Worm (Caenorhabditis elegans): ENCODE measurements around the gene srv-8.

Gene srv-8

DNA sequence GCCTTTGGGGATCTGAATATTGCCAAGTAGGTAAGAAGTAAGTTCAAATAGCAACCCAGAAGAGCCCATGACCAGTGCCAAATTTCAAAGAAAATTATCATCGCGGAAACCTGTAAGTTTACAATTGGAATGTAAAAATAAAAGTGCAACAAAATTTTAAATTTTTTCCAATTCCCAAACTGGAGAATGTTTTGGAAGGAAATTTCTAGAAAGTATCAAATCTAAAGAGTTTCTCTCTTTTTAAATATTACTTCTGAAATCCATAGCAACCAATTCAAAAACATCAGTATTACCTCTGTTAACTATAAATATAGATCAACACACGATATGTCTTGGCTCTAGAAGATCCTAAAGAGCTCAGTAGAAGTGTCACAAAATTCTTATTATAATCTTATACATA is 8.1 kb upstream of the srv-8 start, which contains the start of gene srd-19:
Gene srd-19, minus strand, starts transcription at position 101 of the 400 bp plus-strand sequence.
- TF ChIP-seq sdz-38 (tag; optimal IDR thresholded peaks at IDR 0.05): no peak
- no peak for TF ChIP-seq ceh-100 (GFP tag; IDR thresholded peaks at IDR 0.05)
- no peak for TF ChIP-seq lsy-27 (tag; optimal IDR thresholded peaks at IDR 0.05; ENCODE audit: borderline replicate concordance, insufficient read depth)
- TF ChIP-seq rpc-1 (optimal IDR thresholded peaks at IDR 0.05): no peak
- TF ChIP-seq rpc-1 (tag; optimal IDR thresholded peaks at IDR 0.05): no peak
- no peak for TF ChIP-seq ekl-4 (GFP tag; IDR thresholded peaks at IDR 0.05)
- TF ChIP-seq ZK185.1 (tag; optimal IDR thresholded peaks at IDR 0.05; ENCODE audit: poor library complexity, severe bottlenecking): no peak
- no peak for TF ChIP-seq D2030.7 (GFP tag; IDR thresholded peaks at IDR 0.05)
- no peak for TF ChIP-seq Y56A3A.18 (GFP tag; IDR thresholded peaks at IDR 0.05)
- TF ChIP-seq snpc-3.4 (tag; optimal IDR thresholded peaks at IDR 0.05): no peak
- no peak for TF ChIP-seq lin-26 (GFP tag; IDR thresholded peaks at IDR 0.05)
- TF ChIP-seq Y95B8A.8 (GFP tag; IDR thresholded peaks at IDR 0.05): no peak
- no peak for TF ChIP-seq tlf-1 (GFP tag; optimal IDR thresholded peaks at IDR 0.05)
- no peak for TF ChIP-seq ztf-18 (tag; optimal IDR thresholded peaks at IDR 0.05)
- TF ChIP-seq F22D6.2 (tag; optimal IDR thresholded peaks at IDR 0.05): no peak
- TF ChIP-seq athp-1 (tag; optimal IDR thresholded peaks at IDR 0.05): no peak
- no peak for TF ChIP-seq attf-6 (GFP tag; IDR thresholded peaks at IDR 0.05)

DNA sequence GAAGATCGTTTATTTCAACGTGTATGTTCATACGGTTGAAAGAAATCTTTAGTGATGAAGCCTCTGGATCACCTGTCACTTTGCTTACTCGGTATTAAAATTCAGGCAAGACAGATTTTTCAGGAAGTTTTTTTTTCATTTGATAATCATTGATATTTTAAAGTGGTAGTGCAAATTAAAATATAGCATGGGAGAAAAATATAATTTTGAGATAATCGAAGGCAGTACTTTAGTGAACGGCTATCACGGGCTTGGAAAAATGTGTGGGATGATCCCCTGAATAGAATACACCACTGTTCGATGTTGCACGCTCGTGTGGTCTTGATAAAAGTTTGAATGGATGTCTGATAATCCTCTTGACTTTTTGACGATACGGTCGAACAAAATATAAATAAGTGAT is 6.8 kb upstream of the srv-8 start:
- TF ChIP-seq lin-54 (GFP tag; optimal IDR thresholded peaks at IDR 0.05) (no peak), ceh-40 (GFP tag; IDR thresholded peaks at IDR 0.05) (no peak), madf-8 (GFP tag; conservative IDR thresholded peaks at IDR 0.05) (no peak), dox-1 (GFP tag; IDR thresholded peaks at IDR 0.05) (no peak), snpc-4 (GFP tag; optimal IDR thresholded peaks at IDR 0.05) (no peak), snpc-4 (tag; optimal IDR thresholded peaks at IDR 0.05) (no peak), mel-28 (tag; optimal IDR thresholded peaks at IDR 0.05; ENCODE audit: borderline replicate concordance) (no peak), hmg-1.2 (GFP tag; IDR thresholded peaks at IDR 0.05) (no peak), nhr-179 (tag; optimal IDR thresholded peaks at IDR 0.05) (no peak), hrde-1 (tag; optimal IDR thresholded peaks at IDR 0.05; ENCODE audit: borderline replicate concordance) (no peak), hlh-12 (tag; optimal IDR thresholded peaks at IDR 0.05) (no peak), mxl-1 (tag; optimal IDR thresholded peaks at IDR 0.05) (no peak), rcor-1 (GFP tag; IDR thresholded peaks at IDR 0.05) (no peak), F57C9.4 (tag; optimal IDR thresholded peaks at IDR 0.05) (no peak), mcd-1 (GFP tag; IDR thresholded peaks at IDR 0.05) (no peak), F52B5.7 (tag; optimal IDR thresholded peaks at IDR 0.05) (no peak), B0261.1 (tag; optimal IDR thresholded peaks at IDR 0.05) (no peak), ama-1 (optimal IDR thresholded peaks at IDR 0.05) (no peak), ama-1 (GFP tag; optimal IDR thresholded peaks at IDR 0.05) (no peak), nfya-1 (tag; optimal IDR thresholded peaks at IDR 0.05; ENCODE audit: borderline replicate concordance, insufficient read depth) (no peak)

ce11 chrV:13426764-13427163 is 6.2 kb upstream of the srv-8 start, which contains the start of gene srd-18:
TSS of gene srd-18 (minus strand) at chrV:13426864.
- TF ChIP-seq lin-26 (GFP tag; IDR thresholded peaks at IDR 0.05) (no peak), F10E7.11 (tag; optimal IDR thresholded peaks at IDR 0.05) (no peak), lsy-27 (tag; optimal IDR thresholded peaks at IDR 0.05; ENCODE audit: borderline replicate concordance, insufficient read depth) (no peak)
